Worm (Caenorhabditis elegans): Measurements from ENCODE around the gene ins-23.

- TF ChIP-seq blmp-1 (tag; optimal IDR thresholded peaks at IDR 0.05) = no peak
- TF ChIP-seq elt-3 (tag; optimal IDR thresholded peaks at IDR 0.05) = no peak
- no peak for TF ChIP-seq nhr-237 (tag; optimal IDR thresholded peaks at IDR 0.05)
- no peak for TF ChIP-seq snpc-4 (tag; optimal IDR thresholded peaks at IDR 0.05)
- no peak for TF ChIP-seq lin-13 (tag; optimal IDR thresholded peaks at IDR 0.05)
- TF ChIP-seq unc-62 (GFP tag; optimal IDR thresholded peaks at IDR 0.05) = no peak
- no peak for TF ChIP-seq nhr-28 (tag; optimal IDR thresholded peaks at IDR 0.05)
- TF ChIP-seq mab-5 (tag; optimal IDR thresholded peaks at IDR 0.05) = no peak
- no peak for TF ChIP-seq unc-39 (tag; optimal IDR thresholded peaks at IDR 0.05)
- TF ChIP-seq pha-4 (tag; optimal IDR thresholded peaks at IDR 0.05) = no peak
- no peak for TF ChIP-seq nhr-12 (tag; optimal IDR thresholded peaks at IDR 0.05)
- TF ChIP-seq sptf-1 (tag; optimal IDR thresholded peaks at IDR 0.05) = no peak
- TF ChIP-seq nhr-76 (tag; optimal IDR thresholded peaks at IDR 0.05) = no peak
These were observed 10.0 kb upstream of the ins-23 start for ce11 chrIII:10018007-10018406.
